Worm (Caenorhabditis elegans) whole organism, late embryonic: Measurements from ENCODE around the gene apd-3.

Source experiments
- C38D4.7 ChIP-seq: fragments of 200-800 bp; sonication (Bioruptor generic); optimal IDR thresholded peaks from 2 replicates; lab custom pipeline; 2018; ENCODE audit warnings: mild to moderate bottlenecking, missing genetic modification characterization, moderate library complexity, missing compliant biosample characterization
- K02D7.2 ChIP-seq: sonication (generic microtip); optimal IDR thresholded peaks from 2 replicates; lab custom pipeline; 2017; ENCODE audit warnings: mild to moderate bottlenecking, missing genetic modification characterization, missing compliant biosample characterization
- K09A11.1 ChIP-seq: sonication (generic microtip); optimal IDR thresholded peaks from 2 replicates; lab custom pipeline; 2017; ENCODE audit warnings: antibody characterized with exemption, mild to moderate bottlenecking, missing genetic modification characterization, missing compliant biosample characterization; ENCODE audit not compliant: insufficient read depth
- T23F11.4 ChIP-seq: fragments of 200-800 bp; sonication (Bioruptor generic); optimal IDR thresholded peaks from 2 replicates; lab custom pipeline; 2018; ENCODE audit warnings: mild to moderate bottlenecking, missing genetic modification characterization, missing compliant biosample characterization
- Y22D7AL.16 ChIP-seq: sonication (generic microtip); optimal IDR thresholded peaks from 2 replicates; lab custom pipeline; 2016; ENCODE audit warnings: missing genetic modification characterization, missing compliant biosample characterization
- ceh-14 ChIP-seq: sonication (generic microtip); optimal IDR thresholded peaks from 2 replicates; lab custom pipeline; 2016; ENCODE audit warnings: missing genotype, missing genetic modification characterization, missing compliant biosample characterization
- ceh-22 ChIP-seq: sonication (generic microtip); optimal IDR thresholded peaks from 2 replicates; lab custom pipeline; 2017; ENCODE audit warnings: missing biosample characterization, missing genetic modification characterization
- ceh-24 ChIP-seq: sonication (generic microtip); optimal IDR thresholded peaks from 2 replicates; lab custom pipeline; 2016; ENCODE audit warnings: mild to moderate bottlenecking, missing genetic modification characterization, missing compliant biosample characterization
- ceh-30 ChIP-seq: fragments of 150-350 bp; optimal IDR thresholded peaks from 2 replicates; lab custom pipeline; 2014; ENCODE audit warnings: missing biosample characterization, missing genetic modification characterization
- ceh-34 ChIP-seq: sonication (generic microtip); optimal IDR thresholded peaks from 2 replicates; lab custom pipeline; 2016; ENCODE audit warnings: mild to moderate bottlenecking, missing genetic modification characterization, missing compliant biosample characterization
- ceh-45 ChIP-seq: fragments of 200-800 bp; sonication (Bioruptor generic); IDR thresholded peaks from 2 replicates; pipeline ENCODE4 v1.3.6; 2022; ENCODE audit warnings: missing genetic modification reagents, missing genetic modification characterization, missing compliant biosample characterization
- ceh-6 ChIP-seq: fragments of 200-800 bp; sonication (Bioruptor generic); optimal IDR thresholded peaks from 2 replicates; lab custom pipeline; 2018; ENCODE audit warnings: mild to moderate bottlenecking, missing genetic modification characterization, missing compliant biosample characterization
- ceh-9 ChIP-seq: sonication (generic microtip); optimal IDR thresholded peaks from 2 replicates; lab custom pipeline; 2016; ENCODE audit warnings: mild to moderate bottlenecking, missing genetic modification characterization, inconsistent platforms, missing compliant biosample characterization
- ets-4 ChIP-seq: sonication (generic microtip); optimal IDR thresholded peaks from 2 replicates; lab custom pipeline; 2016; ENCODE audit warnings: missing genetic modification characterization, missing compliant biosample characterization
- eyg-1 ChIP-seq: sonication (generic microtip); optimal IDR thresholded peaks from 2 replicates; lab custom pipeline; 2016; ENCODE audit warnings: missing genotype, missing genetic modification characterization, missing compliant biosample characterization
- fax-1 ChIP-seq: sonication (generic microtip); optimal IDR thresholded peaks from 2 replicates; lab custom pipeline; 2016; ENCODE audit warnings: missing genotype, missing genetic modification characterization, missing compliant biosample characterization
- fkh-6 ChIP-seq: sonication (generic microtip); optimal IDR thresholded peaks from 2 replicates; lab custom pipeline; 2016; ENCODE audit warnings: missing genetic modification characterization, missing compliant biosample characterization
- gmeb-2 ChIP-seq: sonication (generic microtip); optimal IDR thresholded peaks from 2 replicates; lab custom pipeline; 2016; ENCODE audit warnings: missing genetic modification characterization, inconsistent platforms, missing compliant biosample characterization
- hlh-13 ChIP-seq: fragments of 200-800 bp; sonication (Bioruptor generic); optimal IDR thresholded peaks from 2 replicates; lab custom pipeline; 2018; ENCODE audit warnings: mild to moderate bottlenecking, missing genetic modification characterization, missing compliant biosample characterization
- hlh-15 ChIP-seq: sonication (generic microtip); optimal IDR thresholded peaks from 2 replicates; lab custom pipeline; 2016; ENCODE audit warnings: missing genetic modification characterization, missing compliant biosample characterization
- hlh-30 ChIP-seq: sonication (generic microtip); optimal IDR thresholded peaks from 2 replicates; lab custom pipeline; 2017; ENCODE audit warnings: antibody characterized with exemption, missing genetic modification characterization, missing compliant biosample characterization; ENCODE audit not compliant: insufficient read depth
- hlh-6 ChIP-seq: sonication (generic microtip); optimal IDR thresholded peaks from 2 replicates; lab custom pipeline; 2016; ENCODE audit warnings: missing genotype, missing genetic modification characterization, missing compliant biosample characterization
- hlh-8 ChIP-seq: sonication (generic microtip); optimal IDR thresholded peaks from 2 replicates; lab custom pipeline; 2016; ENCODE audit warnings: missing genotype, missing genetic modification characterization, missing compliant biosample characterization
- lin-11 ChIP-seq: fragments of 200-800 bp; sonication (Bioruptor generic); optimal IDR thresholded peaks from 2 replicates; lab custom pipeline; 2018; ENCODE audit warnings: mild to moderate bottlenecking, missing genetic modification characterization, missing compliant biosample characterization
- mec-3 ChIP-seq: sonication (generic microtip); optimal IDR thresholded peaks from 2 replicates; lab custom pipeline; 2016; ENCODE audit warnings: borderline replicate concordance, missing genetic modification characterization, missing compliant biosample characterization
- nfya-1 ChIP-seq: sonication (generic microtip); optimal IDR thresholded peaks from 2 replicates; lab custom pipeline; 2017; ENCODE audit warnings: missing genetic modification characterization, mild to moderate bottlenecking, missing compliant biosample characterization, antibody characterized with exemption, moderate library complexity
- nhr-232 ChIP-seq: sonication (generic microtip); optimal IDR thresholded peaks from 2 replicates; lab custom pipeline; 2016; ENCODE audit warnings: missing genetic modification characterization, missing compliant biosample characterization
- odd-2 ChIP-seq: sonication (generic microtip); optimal IDR thresholded peaks from 2 replicates; lab custom pipeline; 2017; ENCODE audit warnings: antibody characterized with exemption, mild to moderate bottlenecking, missing genetic modification characterization, missing compliant biosample characterization
- pha-2 ChIP-seq: sonication (generic microtip); optimal IDR thresholded peaks from 2 replicates; lab custom pipeline; 2017; ENCODE audit warnings: mild to moderate bottlenecking, missing genetic modification characterization, missing compliant biosample characterization
- pha-4 ChIP-seq: fragments of 150-350 bp; optimal IDR thresholded peaks from 2 replicates; lab custom pipeline; 2018; ENCODE audit warnings: missing biosample characterization, missing genetic modification reagents, missing genetic modification characterization
- pros-1 ChIP-seq: fragments of 150-350 bp; optimal IDR thresholded peaks from 2 replicates; lab custom pipeline; 2014; ENCODE audit warnings: missing biosample characterization, missing genetic modification reagents, missing genetic modification characterization
- ref-2 ChIP-seq: sonication (generic microtip); optimal IDR thresholded peaks from 2 replicates; lab custom pipeline; 2016; ENCODE audit warnings: missing genetic modification characterization, missing compliant biosample characterization
- rnt-1 ChIP-seq: sonication (generic microtip); optimal IDR thresholded peaks from 2 replicates; lab custom pipeline; 2016; ENCODE audit warnings: missing genetic modification characterization, missing compliant biosample characterization
- sox-2 ChIP-seq: fragments of 200-800 bp; sonication (Bioruptor generic); IDR thresholded peaks from 2 replicates; pipeline ENCODE4 v1.3.6; 2022; ENCODE audit warnings: missing genetic modification reagents, missing genetic modification characterization, missing compliant biosample characterization
- syd-9 ChIP-seq: sonication (generic microtip); optimal IDR thresholded peaks from 2 replicates; lab custom pipeline; 2016; ENCODE audit warnings: mild to moderate bottlenecking, missing genetic modification characterization, moderate library complexity, missing compliant biosample characterization
- tbx-7 ChIP-seq: sonication (generic microtip); optimal IDR thresholded peaks from 2 replicates; lab custom pipeline; 2016; ENCODE audit warnings: missing genotype, missing genetic modification characterization, missing compliant biosample characterization
- unc-42 ChIP-seq: sonication (generic microtip); optimal IDR thresholded peaks from 2 replicates; lab custom pipeline; 2016; ENCODE audit warnings: missing genotype, missing genetic modification characterization, missing compliant biosample characterization
- unc-55 ChIP-seq: sonication (generic microtip); optimal IDR thresholded peaks from 2 replicates; lab custom pipeline; 2017; ENCODE audit warnings: missing biosample characterization, missing genetic modification reagents, missing genetic modification characterization
- zip-5 ChIP-seq: sonication (generic microtip); optimal IDR thresholded peaks from 2 replicates; lab custom pipeline; 2016; ENCODE audit warnings: missing genetic modification characterization, missing compliant biosample characterization

The apd-3 gene

ce11 chrII:3562419-3562818, 16.2 kb upstream of the apd-3 start, which contains the start of gene W10G11.3:
Gene W10G11.3, minus strand, starts transcription at chrII:3562519.
- TF ChIP-seq ceh-22 (tag; lab: Kevin White, UChicago): no peak
- no peak for TF ChIP-seq nhr-232 (tag; lab: Kevin White, UChicago)
- no peak for TF ChIP-seq unc-42 (tag; lab: Kevin White, UChicago)
- TF ChIP-seq gmeb-2 (tag; lab: Kevin White, UChicago): no peak
- no peak for TF ChIP-seq ceh-6
- TF ChIP-seq pros-1 (tag; lab: Kevin White, UChicago): no peak
- TF ChIP-seq hlh-8 (tag; lab: Kevin White, UChicago): no peak
- TF ChIP-seq K09A11.1 (tag; lab: Kevin White, UChicago): no peak
- TF ChIP-seq hlh-15 (tag; lab: Kevin White, UChicago): no peak
- TF ChIP-seq ceh-24 (tag; lab: Kevin White, UChicago): no peak
- no peak for TF ChIP-seq ceh-34
- TF ChIP-seq C38D4.7 (GFP tag; lab: Kevin White, UChicago): no peak
- TF ChIP-seq odd-2 (tag; lab: Kevin White, UChicago): no peak
- no peak for TF ChIP-seq rnt-1 (tag; lab: Kevin White, UChicago)
- TF ChIP-seq hlh-6: no peak
- TF ChIP-seq ceh-14 (tag; lab: Kevin White, UChicago): no peak
- no peak for TF ChIP-seq T23F11.4 (GFP tag; lab: Kevin White, UChicago)
- TF ChIP-seq, all 69 proteins: peak for 0

ce11 chrII:3561561-3561960, 15.3 kb upstream of the apd-3 start, which contains the start of gene W10G11.2:
Gene W10G11.2, minus strand, starts transcription at chrII:3561661.
- TF ChIP-seq unc-55 (GFP tag; lab: Kevin White, UChicago): no peak

- TF ChIP-seq ets-4 (tag; lab: Kevin White, UChicago) (no peak), tbx-7 (tag; lab: Kevin White, UChicago) (no peak)
Measured at ce11 chrII:3560592-3560991, 14.4 kb upstream of the apd-3 start, which contains the start of gene W10G11.1. Gene W10G11.1, minus strand, starts transcription at chrII:3560692.

- no peak for TF ChIP-seq mec-3
- no peak for TF ChIP-seq sox-2
- TF ChIP-seq eyg-1: no peak
- TF ChIP-seq Y22D7AL.16: no peak
- no peak for TF ChIP-seq odd-2 (tag; lab: Kevin White, UChicago)
- TF ChIP-seq lin-11 (tag; lab: Kevin White, UChicago): no peak
- no peak for TF ChIP-seq ceh-9 (tag; lab: Kevin White, UChicago)
- TF ChIP-seq syd-9 (tag; lab: Kevin White, UChicago): no peak
- no peak for TF ChIP-seq ceh-45 (GFP tag; lab: Robert Waterston, UW)
- no peak for TF ChIP-seq fax-1 (tag; lab: Kevin White, UChicago)
- no peak for TF ChIP-seq K02D7.2 (tag; lab: Kevin White, UChicago)
- TF ChIP-seq nfya-1 (tag; lab: Kevin White, UChicago): no peak
- no peak for TF ChIP-seq hlh-30 (tag; lab: Kevin White, UChicago)
- TF ChIP-seq unc-42 (tag; lab: Kevin White, UChicago): no peak
- TF ChIP-seq ref-2 (tag; lab: Kevin White, UChicago): no peak
- TF ChIP-seq pha-2 (tag; lab: Kevin White, UChicago): no peak
- no peak for TF ChIP-seq nhr-232 (tag; lab: Kevin White, UChicago)
- no peak for TF ChIP-seq fkh-6
Measured at ce11 chrII:3557417-3557816, 11.2 kb upstream of the apd-3 start, which contains the start of gene lgc-45. Gene lgc-45, plus strand, starts transcription at chrII:3557472.

ce11 chrII:3556584-3556983, 10.4 kb upstream of the apd-3 start:
- TF ChIP-seq ceh-30 (no peak), rnt-1 (tag; lab: Kevin White, UChicago) (no peak), hlh-13 (GFP tag; lab: Kevin White, UChicago) (no peak), pha-4 (tag; lab: Kevin White, UChicago) (no peak), fkh-6 (no peak), nhr-232 (tag; lab: Kevin White, UChicago) (no peak), zip-5 (tag; lab: Kevin White, UChicago) (no peak)
- TF ChIP-seq, all 69 proteins: peak for 0
